Worm (Caenorhabditis elegans): ENCODE results near the gene nhr-186.

Gene nhr-186

ce11 chrV:3854847-3855246, at the start of gene nhr-186:
Gene nhr-186 (minus strand): TSS chrV:3854947.
- no peak for TF ChIP-seq him-1 (tag; optimal IDR thresholded peaks at IDR 0.05)

DNA sequence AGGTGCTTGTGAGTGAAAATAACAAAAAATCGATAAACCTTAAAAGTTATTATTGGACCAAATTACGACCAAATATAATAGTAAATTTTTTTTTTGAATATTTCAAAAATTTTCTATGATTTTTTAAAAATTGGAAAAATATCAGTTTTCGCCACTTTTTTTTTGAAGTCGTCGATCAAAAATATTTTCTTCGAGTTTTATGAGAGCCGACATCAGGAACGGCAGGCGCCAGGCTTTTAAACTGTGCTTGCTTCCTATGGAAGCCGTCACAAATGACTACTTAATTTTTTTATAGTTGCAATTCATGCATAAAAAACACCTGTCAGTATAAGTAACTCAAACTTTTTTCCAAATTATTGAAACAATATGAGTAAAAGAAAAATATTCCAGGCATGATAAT, 48.7 kb upstream of the nhr-186 start:
- TF ChIP-seq W03F9.2 (tag; optimal IDR thresholded peaks at IDR 0.05) (no peak), dao-5 (tag; optimal IDR thresholded peaks at IDR 0.05) (no peak), him-1 (tag; optimal IDR thresholded peaks at IDR 0.05) (no peak)

DNA sequence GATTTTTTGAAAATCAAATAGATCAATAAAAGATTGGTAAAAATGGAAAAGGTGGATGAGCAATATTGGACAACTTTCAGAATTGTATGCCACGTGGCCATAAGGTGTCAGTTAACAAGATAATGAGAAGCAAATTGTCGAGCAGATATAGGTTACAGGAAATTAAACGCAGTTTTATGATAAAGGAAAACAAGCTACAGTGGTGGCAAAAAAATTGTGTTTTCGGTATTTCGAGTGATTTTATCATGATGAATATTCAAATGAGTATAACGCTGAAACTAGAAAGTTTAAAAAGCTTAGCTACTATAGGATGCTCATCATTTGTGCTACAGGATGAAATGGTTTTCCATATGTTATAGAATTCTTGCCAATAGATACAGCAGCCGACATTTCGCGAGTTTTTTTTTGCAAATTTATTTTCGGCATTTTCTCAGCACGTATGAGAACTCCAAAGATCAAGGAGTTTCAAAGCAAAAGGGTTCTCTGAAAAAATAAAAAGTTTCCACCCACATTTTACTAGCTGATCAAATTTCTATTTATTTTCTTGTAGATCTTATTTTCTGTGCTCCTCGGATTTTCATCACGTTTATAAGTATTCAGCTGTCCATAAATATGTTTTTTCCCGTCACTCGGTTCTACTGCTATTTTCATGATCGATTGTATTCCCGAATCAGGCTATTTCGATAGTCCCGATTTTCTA, 47.9 kb upstream of the nhr-186 start, which contains the start of the genes str-229 and srh-190:
str-229 (minus strand) TSS at position 101 of the 700 bp plus-strand sequence.
srh-190 (plus strand) TSS at position 650 of the 700 bp plus-strand sequence.
- TF ChIP-seq W03F9.2 (tag; optimal IDR thresholded peaks at IDR 0.05), result no peak
- TF ChIP-seq him-1 (tag; optimal IDR thresholded peaks at IDR 0.05), result no peak
- no peak for TF ChIP-seq dao-5 (tag; optimal IDR thresholded peaks at IDR 0.05)

DNA sequence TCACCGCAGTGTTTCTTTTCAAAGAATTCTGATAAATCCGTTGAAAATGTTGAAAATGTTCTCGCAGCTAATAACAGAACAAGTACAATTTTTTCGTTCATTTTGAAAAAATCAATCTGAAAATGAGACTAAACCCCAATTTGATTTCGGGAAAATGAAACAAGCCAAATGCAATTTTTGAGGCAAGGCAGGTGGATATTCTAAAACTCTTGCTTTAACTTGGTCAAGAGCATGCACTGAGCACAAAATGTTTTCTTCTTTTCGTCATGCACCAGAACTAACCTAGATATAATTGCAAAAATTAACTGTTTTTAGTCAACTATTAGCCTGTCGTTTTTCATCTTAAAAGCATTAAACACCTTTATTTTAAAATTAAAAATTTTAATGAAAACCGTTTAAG, 45.4 kb upstream of the nhr-186 start, which contains the start of gene irld-22:
irld-22 (minus strand) TSS at position 101 of the 400 bp plus-strand sequence.
- TF ChIP-seq W03F9.2 (tag; optimal IDR thresholded peaks at IDR 0.05) (no peak), him-1 (tag; optimal IDR thresholded peaks at IDR 0.05) (no peak), dao-5 (tag; optimal IDR thresholded peaks at IDR 0.05) (no peak)

- TF ChIP-seq dao-5 (tag; optimal IDR thresholded peaks at IDR 0.05), result no peak
Measured at ce11 chrV:3896018-3896417, 41.3 kb upstream of the nhr-186 start.

- TF ChIP-seq dao-5 (tag; optimal IDR thresholded peaks at IDR 0.05) (no peak), him-1 (tag; optimal IDR thresholded peaks at IDR 0.05) (no peak), W03F9.2 (tag; optimal IDR thresholded peaks at IDR 0.05) (no peak)
Measured at ce11 chrV:3894661-3895060, 39.9 kb upstream of the nhr-186 start, which contains the start of gene sre-9. Gene sre-9 (plus strand): TSS chrV:3894961.

DNA sequence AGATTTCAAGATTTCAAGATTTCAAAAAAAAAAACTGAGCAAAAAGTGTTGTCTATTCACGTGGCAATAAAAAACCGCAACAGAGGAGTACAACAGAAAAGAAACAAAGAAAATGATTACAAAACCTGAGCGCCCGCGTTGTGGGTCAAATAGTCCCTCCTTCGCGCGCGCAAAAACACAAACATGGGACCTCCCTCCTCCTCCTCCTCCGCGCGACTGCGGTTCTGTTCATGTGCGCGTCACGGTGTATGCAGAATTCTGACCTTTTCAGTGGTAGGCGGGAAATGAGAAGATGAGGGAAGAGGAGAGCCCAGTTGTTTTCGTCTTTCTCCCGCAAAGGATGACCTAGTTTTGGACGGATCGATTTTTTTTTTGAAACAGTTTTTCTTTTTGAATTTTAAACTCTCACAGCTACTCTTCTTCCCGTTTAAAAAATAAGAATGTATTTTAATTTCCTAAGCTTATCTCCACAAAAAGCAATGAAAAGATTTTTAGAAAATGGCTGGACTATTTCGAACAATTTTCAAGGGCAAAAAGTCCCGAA, 37.7 kb upstream of the nhr-186 start, which contains the start of gene C17E7.4:
C17E7.4 (plus strand) TSS at position 494 of the 544 bp plus-strand sequence.
- TF ChIP-seq him-1 (tag; optimal IDR thresholded peaks at IDR 0.05) (no peak), W03F9.2 (tag; optimal IDR thresholded peaks at IDR 0.05) (no peak), dao-5 (tag; optimal IDR thresholded peaks at IDR 0.05) (no peak)

ce11 chrV:3891919-3892318, 37.2 kb upstream of the nhr-186 start, which contains the start of gene C17E7.12:
Gene C17E7.12 (minus strand): TSS chrV:3892019.
- TF ChIP-seq W03F9.2 (tag; optimal IDR thresholded peaks at IDR 0.05) (no peak), dao-5 (tag; optimal IDR thresholded peaks at IDR 0.05) (no peak), him-1 (tag; optimal IDR thresholded peaks at IDR 0.05) (no peak)

DNA sequence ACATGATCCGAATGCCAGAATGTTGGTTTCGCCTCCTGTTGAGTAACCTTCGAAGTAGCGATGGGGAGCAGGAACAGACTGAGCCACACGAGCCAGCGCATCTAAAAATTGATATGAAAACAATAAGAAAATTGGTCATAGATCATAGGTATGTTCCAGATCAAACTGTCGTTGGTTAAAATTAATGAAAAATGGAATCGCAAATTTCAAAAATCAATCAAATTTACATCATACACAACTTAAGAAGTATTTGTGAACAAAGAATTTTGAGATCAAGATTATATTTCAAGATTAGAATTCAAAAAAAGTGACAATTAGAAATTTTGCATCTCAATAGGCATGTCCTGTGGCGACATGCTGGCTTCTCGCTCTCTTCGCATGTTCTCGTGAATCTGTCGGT, 36.0 kb upstream of the nhr-186 start, which contains the start of gene C17E7.9:
C17E7.9 (minus strand) TSS at position 101 of the 400 bp plus-strand sequence.
- TF ChIP-seq him-1 (tag; optimal IDR thresholded peaks at IDR 0.05) (no peak), W03F9.2 (tag; optimal IDR thresholded peaks at IDR 0.05) (no peak), dao-5 (tag; optimal IDR thresholded peaks at IDR 0.05) (no peak)

DNA sequence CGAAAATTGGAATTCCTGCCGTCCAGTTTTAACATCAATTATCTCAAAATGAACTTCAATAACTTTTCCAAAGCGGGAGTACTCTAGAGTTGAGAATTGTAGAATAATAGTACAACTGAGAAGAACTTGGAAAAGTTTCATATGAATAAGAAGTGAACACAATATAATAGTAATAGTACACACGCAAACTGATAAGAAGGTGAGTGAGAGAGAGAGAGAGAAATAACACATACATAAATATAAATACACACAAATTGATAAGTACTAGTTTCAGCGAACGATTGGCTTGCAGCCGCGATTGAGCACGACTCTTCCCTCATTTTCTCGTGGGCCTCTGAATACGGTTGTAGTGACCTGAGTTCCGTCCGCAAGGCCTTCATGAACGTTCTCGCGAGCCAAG, 34.4 kb upstream of the nhr-186 start, which contains the start of gene C17E7.13:
C17E7.13 (minus strand) TSS at position 176 of the 400 bp plus-strand sequence.
- TF ChIP-seq W03F9.2 (tag; optimal IDR thresholded peaks at IDR 0.05) (no peak), dao-5 (tag; optimal IDR thresholded peaks at IDR 0.05) (no peak), him-1 (tag; optimal IDR thresholded peaks at IDR 0.05) (no peak)

DNA sequence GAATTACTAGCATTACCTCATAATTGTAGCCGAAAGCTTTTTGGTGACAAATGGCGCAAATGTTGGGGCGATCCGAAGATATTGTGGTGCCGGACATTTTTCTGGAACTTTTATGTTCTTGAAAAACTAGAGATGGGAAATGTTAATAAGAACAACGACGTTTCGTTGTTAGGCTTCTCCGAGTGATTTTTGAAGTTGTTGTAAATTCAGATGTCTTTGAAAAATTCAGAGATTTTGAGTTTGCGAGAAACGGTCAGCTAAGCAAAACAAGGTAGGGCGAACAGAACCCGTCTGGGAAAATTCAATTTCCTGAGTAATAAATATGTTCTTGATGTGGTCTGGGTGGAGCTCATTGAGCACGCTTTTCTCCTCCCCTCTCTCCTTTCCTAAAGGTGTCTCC, 31.4 kb upstream of the nhr-186 start, which contains the start of gene nhr-124:
nhr-124 (minus strand) TSS at position 101 of the 400 bp plus-strand sequence.
- TF ChIP-seq dao-5 (tag; optimal IDR thresholded peaks at IDR 0.05) (no peak), him-1 (tag; optimal IDR thresholded peaks at IDR 0.05) (no peak), W03F9.2 (tag; optimal IDR thresholded peaks at IDR 0.05) (no peak)

ce11 chrV:3884550-3884949, 29.8 kb upstream of the nhr-186 start:
- TF ChIP-seq him-1 (tag; optimal IDR thresholded peaks at IDR 0.05), result no peak
- TF ChIP-seq dao-5 (tag; optimal IDR thresholded peaks at IDR 0.05), result no peak
- TF ChIP-seq W03F9.2 (tag; optimal IDR thresholded peaks at IDR 0.05), result no peak

- TF ChIP-seq W03F9.2 (tag; optimal IDR thresholded peaks at IDR 0.05) (no peak), him-1 (tag; optimal IDR thresholded peaks at IDR 0.05) (no peak), dao-5 (tag; optimal IDR thresholded peaks at IDR 0.05) (no peak)
Measured at ce11 chrV:3878223-3878622, 23.5 kb upstream of the nhr-186 start, which contains the start of gene nhr-159. Gene nhr-159 (minus strand): TSS chrV:3878323.

- TF ChIP-seq him-1 (tag; optimal IDR thresholded peaks at IDR 0.05), result no peak
- no peak for TF ChIP-seq W03F9.2 (tag; optimal IDR thresholded peaks at IDR 0.05)
- TF ChIP-seq dao-5 (tag; optimal IDR thresholded peaks at IDR 0.05), result no peak
Measured at ce11 chrV:3877242-3877641, 22.5 kb upstream of the nhr-186 start.
